Worm (Caenorhabditis elegans) whole organism, early embryonic: ENCODE measurements around the gene Y75B12B.10.

Experiments used
- B0310.2 ChIP-seq: sonication (generic microtip); optimal IDR thresholded peaks from 2 replicates; lab custom pipeline; 2016; ENCODE audit warnings: mild to moderate bottlenecking, missing genetic modification characterization, missing compliant biosample characterization
- F13C5.2 ChIP-seq: sonication (generic microtip); optimal IDR thresholded peaks from 2 replicates; lab custom pipeline; 2017; ENCODE audit warnings: mild to moderate bottlenecking, missing genetic modification characterization, inconsistent platforms, missing compliant biosample characterization
- aly-1 ChIP-seq: sonication (generic microtip); optimal IDR thresholded peaks from 2 replicates; lab custom pipeline; 2016; ENCODE audit warnings: missing genetic modification characterization, missing compliant biosample characterization
- ama-1 ChIP-seq: fragments of 150-350 bp; optimal IDR thresholded peaks from 2 replicates; lab custom pipeline; 2014
- ceh-13 ChIP-seq: fragments of 200-800 bp; sonication (Bioruptor generic); optimal IDR thresholded peaks from 2 replicates; lab custom pipeline; 2018; ENCODE audit warnings: mild to moderate bottlenecking, missing genetic modification characterization, missing compliant biosample characterization
- ceh-36 ChIP-seq: sonication (generic microtip); optimal IDR thresholded peaks from 2 replicates; lab custom pipeline; 2016; ENCODE audit warnings: missing genetic modification characterization, inconsistent platforms, missing compliant biosample characterization
- ets-7 ChIP-seq: sonication (generic microtip); optimal IDR thresholded peaks from 2 replicates; lab custom pipeline; 2016; ENCODE audit warnings: missing genotype, missing genetic modification characterization, missing compliant biosample characterization
- flt-1 ChIP-seq: fragments of 200-800 bp; sonication (Bioruptor generic); IDR thresholded peaks from 2 replicates; pipeline ENCODE4 v1.3.6; 2022; ENCODE audit warnings: missing genetic modification characterization, missing compliant biosample characterization
- hmbx-1 ChIP-seq: sonication (generic microtip); optimal IDR thresholded peaks from 2 replicates; lab custom pipeline; 2016; ENCODE audit warnings: mild to moderate bottlenecking, missing genetic modification characterization, missing compliant biosample characterization
- hmg-4 ChIP-seq: fragments of 200-800 bp; sonication (Bioruptor generic); optimal IDR thresholded peaks from 2 replicates; lab custom pipeline; 2018; ENCODE audit warnings: mild to moderate bottlenecking, missing genetic modification characterization, missing compliant biosample characterization
- hnd-1 ChIP-seq: sonication (generic microtip); optimal IDR thresholded peaks from 2 replicates; lab custom pipeline; 2016; ENCODE audit warnings: missing genetic modification characterization, missing compliant biosample characterization
- pes-1 ChIP-seq: fragments of 200-800 bp; sonication (Bioruptor generic); IDR thresholded peaks from 2 replicates; pipeline ENCODE4 v1.3.6; 2022; ENCODE audit warnings: missing genetic modification reagents, missing genetic modification characterization, missing compliant biosample characterization
- scrt-1 ChIP-seq: fragments of 200-800 bp; sonication (Bioruptor generic); IDR thresholded peaks from 2 replicates; pipeline ENCODE4 v1.3.6; 2022; ENCODE audit warnings: missing genetic modification characterization, missing compliant biosample characterization
- sea-1 ChIP-seq: fragments of 200-800 bp; sonication (Bioruptor generic); conservative IDR thresholded peaks from 2 replicates; pipeline ENCODE4 v1.3.6; 2022; ENCODE audit warnings: missing genetic modification characterization, missing compliant biosample characterization
- tbx-11 ChIP-seq: fragments of 200-800 bp; sonication (Bioruptor generic); IDR thresholded peaks from 2 replicates; pipeline ENCODE4 v1.3.6; 2022; ENCODE audit warnings: missing genetic modification characterization, missing compliant biosample characterization
- tbx-37 ChIP-seq: fragments of 200-800 bp; sonication (Bioruptor generic); conservative IDR thresholded peaks from 2 replicates; pipeline ENCODE4 v1.3.6; 2022; ENCODE audit warnings: missing genetic modification reagents, missing genetic modification characterization, missing compliant biosample characterization
- tra-4 ChIP-seq: sonication (generic microtip); optimal IDR thresholded peaks from 2 replicates; lab custom pipeline; 2017; ENCODE audit warnings: missing genetic modification characterization, missing compliant biosample characterization

Y75B12B.10 gene

ce11 chrV:15186259-15186927 lies 13.5 kb upstream of the Y75B12B.10 start, which contains the start of gene Y75B12B.3:
TSS of gene Y75B12B.3 (minus strand) at chrV:15186279.
- TF ChIP-seq flt-1 (GFP tag; lab: Robert Waterston, UW) (no peak), hmbx-1 (tag; lab: Kevin White, UChicago) (no peak), F13C5.2 (no peak), tra-4 (tag; lab: Kevin White, UChicago) (no peak), scrt-1 (GFP tag; lab: Robert Waterston, UW) (no peak), tbx-37 (GFP tag; lab: Robert Waterston, UW) (no peak), ceh-36 (tag; lab: Kevin White, UChicago) (no peak), B0310.2 (tag; lab: Kevin White, UChicago) (no peak), ama-1 (lab: Kevin White, UChicago) (no peak), hmg-4 (GFP tag; lab: Kevin White, UChicago) (no peak), aly-1 (tag; lab: Kevin White, UChicago) (no peak), pes-1 (GFP tag; lab: Robert Waterston, UW) (no peak), sea-1 (GFP tag; lab: Robert Waterston, UW) (no peak)

ce11 chrV:15187083-15188057 lies 12.5 kb upstream of the Y75B12B.10 start, which contains the start of the genes cyn-7 and bath-36:
TSS of gene cyn-7 (minus strand) at chrV:15187378.
TSS of gene bath-36 (plus strand) at chrV:15187888.
- TF ChIP-seq tra-4 (tag; lab: Kevin White, UChicago) (no peak), ets-7 (no peak), scrt-1 (GFP tag; lab: Robert Waterston, UW) (no peak), pes-1 (GFP tag; lab: Robert Waterston, UW) (no peak)

ce11 chrV:15189567-15189966 lies 10.3 kb upstream of the Y75B12B.10 start, which contains the start of gene cyn-3:
TSS of gene cyn-3 (plus strand) at chrV:15189927.
- TF ChIP-seq sea-1 (GFP tag; lab: Robert Waterston, UW) = no peak
- no peak for TF ChIP-seq ama-1 (lab: Kevin White, UChicago)
- TF ChIP-seq B0310.2 (tag; lab: Kevin White, UChicago) = no peak
- TF ChIP-seq scrt-1 (GFP tag; lab: Robert Waterston, UW) = no peak
- TF ChIP-seq tra-4 (tag; lab: Kevin White, UChicago) = no peak
- no peak for TF ChIP-seq hnd-1 (tag; lab: Kevin White, UChicago)
- no peak for TF ChIP-seq ets-7
- TF ChIP-seq ceh-13 (GFP tag; lab: Kevin White, UChicago) = no peak
- TF ChIP-seq aly-1 (tag; lab: Kevin White, UChicago) = no peak

ce11 chrV:15190903-15191302 lies 9.0 kb upstream of the Y75B12B.10 start, which contains the start of gene Y75B12B.11:
TSS of gene Y75B12B.11 (plus strand) at chrV:15191296.
- TF ChIP-seq F13C5.2 = peak; percentile 97
- TF ChIP-seq aly-1 (tag; lab: Kevin White, UChicago) = peak; percentile 96
- TF ChIP-seq sea-1 (GFP tag; lab: Robert Waterston, UW) = peak; percentile 94
- TF ChIP-seq hnd-1 (tag; lab: Kevin White, UChicago) = peak; percentile 76
- TF ChIP-seq tbx-37 (GFP tag; lab: Robert Waterston, UW) = peak; percentile 80
- TF ChIP-seq hmg-4 (GFP tag; lab: Kevin White, UChicago) = peak; percentile 97
- TF ChIP-seq tbx-11 = peak; percentile 91
- TF ChIP-seq scrt-1 (GFP tag; lab: Robert Waterston, UW) = peak; percentile 93
- TF ChIP-seq flt-1 (GFP tag; lab: Robert Waterston, UW) = peak; percentile 91
- peak; percentile 67 for TF ChIP-seq hmbx-1 (tag; lab: Kevin White, UChicago)
- peak; percentile 87 for TF ChIP-seq tra-4 (tag; lab: Kevin White, UChicago)
- TF ChIP-seq pes-1 (GFP tag; lab: Robert Waterston, UW) = peak; percentile 94
- peak; percentile 92 for TF ChIP-seq B0310.2 (tag; lab: Kevin White, UChicago)
- peak; percentile 89 for TF ChIP-seq ceh-13 (GFP tag; lab: Kevin White, UChicago)
- peak; percentile 85 for TF ChIP-seq ceh-36 (tag; lab: Kevin White, UChicago)
- peak; percentile 88 for TF ChIP-seq ets-7
- peak; percentile 48 for TF ChIP-seq ama-1 (lab: Kevin White, UChicago)

ce11 chrV:15191971-15192370 lies 7.9 kb upstream of the Y75B12B.10 start:
- TF ChIP-seq hmbx-1 (tag; lab: Kevin White, UChicago) (no peak), B0310.2 (tag; lab: Kevin White, UChicago) (no peak), tbx-37 (GFP tag; lab: Robert Waterston, UW) (no peak), ets-7 (no peak), pes-1 (GFP tag; lab: Robert Waterston, UW) (no peak), ceh-13 (GFP tag; lab: Kevin White, UChicago) (no peak), hmg-4 (GFP tag; lab: Kevin White, UChicago) (no peak), hnd-1 (tag; lab: Kevin White, UChicago) (no peak), tra-4 (tag; lab: Kevin White, UChicago) (no peak), ama-1 (lab: Kevin White, UChicago) (no peak), sea-1 (GFP tag; lab: Robert Waterston, UW) (no peak)

- TF ChIP-seq sea-1 (GFP tag; lab: Robert Waterston, UW) (no peak), hmbx-1 (tag; lab: Kevin White, UChicago) (no peak), aly-1 (tag; lab: Kevin White, UChicago) (no peak), ceh-36 (tag; lab: Kevin White, UChicago) (no peak), ama-1 (lab: Kevin White, UChicago) (no peak)
Measured at ce11 chrV:15192377-15192776, 7.5 kb upstream of the Y75B12B.10 start, which contains the start of gene plc-2. TSS of gene plc-2 (plus strand) at chrV:15192572.
